Fruit fly (Drosophila melanogaster) whole organism, embryonic: ENCODE data around the gene CG1233.

Source experiments
- B-H1 ChIP-seq: fragments of 200-800 bp; sonication (Bioruptor generic); IDR thresholded peaks from 3 replicates; pipeline ENCODE4 v1.3.6; 2022; ENCODE audit warnings: missing biosample characterization, missing genetic modification characterization
- BEAF-32 ChIP-seq: fragments of 200-800 bp; sonication (Bioruptor generic); optimal IDR thresholded peaks from 3 replicates; lab custom pipeline; 2017; ENCODE audit warnings: missing biosample characterization, missing genetic modification characterization, mild to moderate bottlenecking, moderate library complexity, missing genetic modification reagents
- CG10209 ChIP-seq: fragments of 200-800 bp; sonication (Bioruptor generic); optimal IDR thresholded peaks from 3 replicates; lab custom pipeline; 2017; ENCODE audit warnings: missing biosample characterization, mild to moderate bottlenecking, missing genetic modification characterization, missing genetic modification reagents
- CG10959 ChIP-seq: fragments of 200-800 bp; sonication (Bioruptor generic); IDR thresholded peaks from 2 replicates; pipeline ENCODE4 v1.3.6; 2022; ENCODE audit warnings: missing biosample characterization, missing genetic modification characterization
- CG11504 ChIP-seq: fragments of 200-800 bp; sonication (Bioruptor generic); optimal IDR thresholded peaks from 3 replicates; lab custom pipeline; 2019; ENCODE audit warnings: missing biosample characterization, mild to moderate bottlenecking, missing genetic modification characterization, moderate library complexity
- CG14710 ChIP-seq: fragments of 200-800 bp; sonication (Bioruptor generic); optimal IDR thresholded peaks from 3 replicates; lab custom pipeline; 2019; ENCODE audit warnings: missing biosample characterization, mild to moderate bottlenecking, missing genetic modification characterization, moderate library complexity
- CG15269 ChIP-seq: fragments of 200-800 bp; sonication (Bioruptor generic); optimal IDR thresholded peaks from 2 replicates; lab custom pipeline; 2018; ENCODE audit warnings: missing biosample characterization, mild to moderate bottlenecking, missing genetic modification characterization, moderate library complexity
- CG17829 ChIP-seq: fragments of 200-800 bp; optimal IDR thresholded peaks from 2 replicates; lab custom pipeline; 2019; ENCODE audit warnings: missing biosample characterization, mild to moderate bottlenecking, missing genetic modification characterization, moderate library complexity
- CG3995 ChIP-seq: fragments of 200-800 bp; sonication (Bioruptor generic); optimal IDR thresholded peaks from 3 replicates; lab custom pipeline; 2016; ENCODE audit warnings: missing biosample characterization, missing genetic modification characterization
- CG4617 ChIP-seq: fragments of 200-800 bp; sonication (Bioruptor generic); optimal IDR thresholded peaks from 3 replicates; lab custom pipeline; 2016; ENCODE audit warnings: missing biosample characterization, missing genetic modification characterization, borderline replicate concordance
- CG6813 ChIP-seq: fragments of 200-800 bp; sonication (Bioruptor generic); optimal IDR thresholded peaks from 2 replicates; lab custom pipeline; 2017; ENCODE audit warnings: missing biosample characterization, missing genetic modification characterization, mild to moderate bottlenecking, moderate library complexity, missing genetic modification reagents
- CG7357 ChIP-seq: fragments of 200-800 bp; sonication (Bioruptor generic); IDR thresholded peaks from 3 replicates; pipeline ENCODE4 v1.3.6; 2022; ENCODE audit warnings: missing biosample characterization, missing genetic modification characterization
- CrebB ChIP-seq: fragments of 200-800 bp; sonication (Bioruptor generic); optimal IDR thresholded peaks from 3 replicates; lab custom pipeline; 2018; ENCODE audit warnings: missing biosample characterization, mild to moderate bottlenecking, missing genetic modification characterization
- Dek ChIP-seq: fragments of 200-800 bp; sonication (Bioruptor generic); optimal IDR thresholded peaks from 3 replicates; lab custom pipeline; 2019; ENCODE audit warnings: missing biosample characterization, mild to moderate bottlenecking, missing genetic modification characterization, moderate library complexity
- Dip2 ChIP-seq: fragments of 200-800 bp; sonication (Bioruptor generic); IDR thresholded peaks from 2 replicates; pipeline ENCODE4 v1.3.6; 2022; ENCODE audit warnings: missing biosample characterization, missing genetic modification characterization
- Dll ChIP-seq: fragments of 200-800 bp; sonication (Bioruptor generic); IDR thresholded peaks from 4 replicates; pipeline ENCODE4 v1.3.6; 2022; ENCODE audit warnings: missing biosample characterization, missing genetic modification characterization; ENCODE audit not compliant: partially characterized antibody
- HLHmδ ChIP-seq: fragments of 200-800 bp; sonication (Bioruptor generic); optimal IDR thresholded peaks from 2 replicates; lab custom pipeline; 2018; ENCODE audit warnings: missing biosample characterization, mild to moderate bottlenecking, missing genetic modification characterization, moderate library complexity
- HmgZ ChIP-seq: fragments of 200-800 bp; sonication (Bioruptor generic); optimal IDR thresholded peaks from 2 replicates; lab custom pipeline; 2018; ENCODE audit warnings: missing biosample characterization, mild to moderate bottlenecking, missing genetic modification characterization
- Kr ChIP-seq: fragments of 200-800 bp; sonication (Bioruptor generic); optimal IDR thresholded peaks from 2 replicates; lab custom pipeline; 2017; ENCODE audit warnings: missing biosample characterization, mild to moderate bottlenecking, missing genetic modification characterization
- Lhr ChIP-seq: fragments of 200-800 bp; sonication (Bioruptor generic); optimal IDR thresholded peaks from 3 replicates; lab custom pipeline; 2017; ENCODE audit warnings: mild to moderate bottlenecking, missing biosample characterization, missing genetic modification reagents, missing genetic modification characterization
- Max ChIP-seq: fragments of 200-800 bp; sonication (Bioruptor generic); optimal IDR thresholded peaks from 2 replicates; lab custom pipeline; 2016; ENCODE audit warnings: missing biosample characterization, mild to moderate bottlenecking, missing genetic modification characterization
- Meics ChIP-seq: fragments of 200-800 bp; sonication (Bioruptor generic); optimal IDR thresholded peaks from 2 replicates; lab custom pipeline; 2017; ENCODE audit warnings: missing biosample characterization, mild to moderate bottlenecking, missing genetic modification characterization
- Nf-YB ChIP-seq: fragments of 200-800 bp; sonication (Bioruptor generic); optimal IDR thresholded peaks from 3 replicates; lab custom pipeline; 2019; ENCODE audit warnings: missing biosample characterization, mild to moderate bottlenecking, missing genetic modification characterization, moderate library complexity
- Opbp ChIP-seq: fragments of 200-800 bp; sonication (Bioruptor generic); IDR thresholded peaks from 3 replicates; pipeline ENCODE4 v1.3.6; 2022; ENCODE audit warnings: missing biosample characterization, missing genetic modification characterization; ENCODE audit not compliant: partially characterized antibody
- Rfx ChIP-seq: fragments of 200-800 bp; sonication (Bioruptor generic); IDR thresholded peaks from 2 replicates; pipeline ENCODE4 v1.3.6; 2022; ENCODE audit warnings: missing biosample characterization, missing genetic modification characterization
- Sin3A ChIP-seq: fragments of >200 bp; optimal IDR thresholded peaks from 2 replicates; lab custom pipeline; 2018
- Sry-β ChIP-seq: fragments of 200-800 bp; sonication (Bioruptor generic); optimal IDR thresholded peaks from 2 replicates; lab custom pipeline; 2018; ENCODE audit warnings: missing biosample characterization, mild to moderate bottlenecking, missing genetic modification characterization, moderate library complexity
- Vsx1 ChIP-seq: fragments of 200-800 bp; sonication (Bioruptor generic); optimal IDR thresholded peaks from 2 replicates; lab custom pipeline; 2017; ENCODE audit warnings: missing biosample characterization, mild to moderate bottlenecking, missing genetic modification characterization, missing genetic modification reagents
- abd-A ChIP-seq: fragments of 200-800 bp; sonication (Bioruptor generic); optimal IDR thresholded peaks from 3 replicates; lab custom pipeline; 2019; ENCODE audit warnings: missing biosample characterization, mild to moderate bottlenecking, missing genetic modification characterization, moderate library complexity
- btn ChIP-seq: fragments of 200-800 bp; sonication (Bioruptor generic); optimal IDR thresholded peaks from 2 replicates; lab custom pipeline; 2016; ENCODE audit warnings: missing biosample characterization, missing genetic modification characterization
- dysf ChIP-seq: fragments of 200-800 bp; sonication (Bioruptor generic); IDR thresholded peaks from 3 replicates; pipeline ENCODE4 v1.3.6; 2022; ENCODE audit warnings: missing biosample characterization, missing genetic modification characterization
- ems ChIP-seq: fragments of 200-800 bp; sonication (Bioruptor generic); optimal IDR thresholded peaks from 3 replicates; lab custom pipeline; 2016; ENCODE audit warnings: missing biosample characterization, missing genetic modification characterization
- fd3F ChIP-seq: fragments of 200-800 bp; sonication (Bioruptor generic); optimal IDR thresholded peaks from 2 replicates; lab custom pipeline; 2018; ENCODE audit warnings: missing biosample characterization, mild to moderate bottlenecking, missing genetic modification characterization, moderate library complexity
- fru ChIP-seq: fragments of >200 bp; optimal IDR thresholded peaks from 2 replicates; lab custom pipeline; 2017
- hkb ChIP-seq, 2 experiments: fragments of 200-800 bp in 1 of 2; fragments of >200 bp in 1 of 2; sonication (Bioruptor generic) in 1 of 2; IDR thresholded peaks in 1 of 2; optimal IDR thresholded peaks in 1 of 2; 2 replicates each; pipeline versions ENCODE4 v1.3.6 to Lab custom; 2017 to 2022; ENCODE audit warnings: missing biosample characterization in 1 of 2, missing genetic modification characterization in 1 of 2
- jing ChIP-seq: fragments of 200-800 bp; sonication (Bioruptor generic); optimal IDR thresholded peaks from 2 replicates; lab custom pipeline; 2018; ENCODE audit warnings: missing biosample characterization, mild to moderate bottlenecking, missing genetic modification characterization
- lab ChIP-seq: fragments of 200-800 bp; sonication (Bioruptor generic); optimal IDR thresholded peaks from 3 replicates; lab custom pipeline; 2017; ENCODE audit warnings: missing biosample characterization, missing genetic modification characterization, mild to moderate bottlenecking, moderate library complexity, missing genetic modification reagents
- mam ChIP-seq: fragments of 200-800 bp; sonication (Bioruptor generic); optimal IDR thresholded peaks from 3 replicates; lab custom pipeline; 2016; ENCODE audit warnings: missing biosample characterization, missing genetic modification characterization
- mld ChIP-seq: fragments of 200-800 bp; sonication (Bioruptor generic); IDR thresholded peaks from 3 replicates; pipeline ENCODE4 v1.3.6; 2022; ENCODE audit warnings: missing biosample characterization, missing genetic modification characterization; ENCODE audit not compliant: partially characterized antibody
- nerfin-2 ChIP-seq: fragments of 200-800 bp; sonication (Bioruptor generic); IDR thresholded peaks from 2 replicates; pipeline ENCODE4 v1.3.6; 2022; ENCODE audit warnings: missing biosample characterization, missing genetic modification characterization; ENCODE audit not compliant: partially characterized antibody
- pb ChIP-seq: fragments of 200-800 bp; sonication (Bioruptor generic); optimal IDR thresholded peaks from 3 replicates; lab custom pipeline; 2016; ENCODE audit warnings: missing biosample characterization, missing genetic modification characterization
- prd ChIP-seq, 3 experiments: fragments of >200 bp in 2 of 3; fragments of 200-800 bp in 1 of 3; sonication (Bioruptor generic) in 1 of 3; optimal IDR thresholded peaks in 2 of 3; IDR thresholded peaks in 1 of 3; 2 replicates in 2 of 3; 3 replicates in 1 of 3; pipeline versions ENCODE4 v1.3.6 to Lab custom; 2017 to 2022; ENCODE audit warnings: missing biosample characterization in 1 of 3, missing genetic modification characterization in 1 of 3
- sens ChIP-seq: fragments of 200-800 bp; sonication (Bioruptor generic); peaks from one replicate; lab custom pipeline; 2016; ENCODE audit warnings: missing biosample characterization, missing genetic modification characterization
- stwl ChIP-seq: fragments of 200-800 bp; sonication (Bioruptor generic); optimal IDR thresholded peaks from 3 replicates; lab custom pipeline; 2018; ENCODE audit warnings: missing biosample characterization, mild to moderate bottlenecking, missing genetic modification characterization, moderate library complexity
- tgo ChIP-seq: fragments of 200-800 bp; sonication (Bioruptor generic); IDR thresholded peaks from 3 replicates; pipeline ENCODE4 v1.3.6; 2022; ENCODE audit warnings: missing biosample characterization, missing genetic modification characterization
- trem ChIP-seq: fragments of 200-800 bp; optimal IDR thresholded peaks from 3 replicates; lab custom pipeline; 2019; ENCODE audit warnings: missing biosample characterization, mild to moderate bottlenecking, missing genetic modification characterization, moderate library complexity
- wek ChIP-seq: fragments of 200-800 bp; sonication (Bioruptor generic); optimal IDR thresholded peaks from 3 replicates; lab custom pipeline; 2018; ENCODE audit warnings: missing biosample characterization, mild to moderate bottlenecking, missing genetic modification characterization, moderate library complexity

CG1233 gene

DNA sequence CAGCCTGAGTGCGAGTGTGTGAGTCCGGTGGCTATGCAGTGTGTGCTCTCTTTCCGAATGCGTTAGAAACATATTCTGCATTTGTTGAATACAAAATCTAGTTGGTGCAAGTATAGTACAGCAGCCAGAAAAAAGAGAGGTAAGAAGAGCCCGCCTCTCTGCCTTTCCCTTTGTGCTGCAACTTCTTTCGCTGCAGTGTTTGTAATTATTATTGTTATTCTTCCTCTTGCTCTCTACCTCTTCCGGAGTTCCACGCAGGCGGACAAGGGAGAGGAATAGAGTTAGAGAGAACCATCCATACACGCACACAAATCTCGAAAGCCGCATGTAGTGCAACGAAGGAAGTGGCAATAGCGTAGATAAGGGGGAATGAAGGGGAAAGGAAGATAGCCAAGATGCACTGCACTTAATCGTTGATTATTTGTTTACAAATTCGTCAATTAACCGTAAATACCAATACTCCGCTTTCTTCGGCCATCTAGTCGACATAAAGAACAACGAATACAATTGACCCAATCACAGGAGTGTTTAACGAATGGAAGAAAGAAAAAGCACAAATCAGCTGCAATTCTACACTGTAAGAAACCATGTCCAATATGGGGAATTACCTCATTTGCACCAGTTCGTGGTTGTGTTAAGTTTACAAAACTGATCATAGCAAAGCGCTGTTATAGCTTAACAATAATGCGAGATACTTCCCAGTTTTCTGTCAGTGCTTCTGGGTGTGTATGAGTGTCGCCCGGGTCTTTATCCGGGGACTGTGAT is 13.4 kb upstream of the CG1233 start (continued):
- TF ChIP-seq pb (peak; percentile 71), Rfx (no peak), BEAF-32 (GFP tag; lab: Kevin White, UChicago) (no peak), CG3995 (no peak), Meics (GFP tag; lab: Kevin White, UChicago) (peak; percentile 13), B-H1 (peak; percentile 43; the same call in 1 of the 3 replicates), Sin3A (lab: Kevin White, UChicago) (no peak), fru (no peak), Vsx1 (GFP tag; lab: Kevin White, UChicago) (no peak), CG6813 (GFP tag; lab: Kevin White, UChicago) (peak; percentile 63), Kr (GFP tag; lab: Kevin White, UChicago) (no peak), Opbp (no peak), HLHmδ (no peak), wek (GFP tag; lab: Kevin White, UChicago) (peak; percentile 65), Sry-β (peak; percentile 27), Dip2 (no peak), mld (GFP tag; lab: Robert Waterston, UW) (no peak), CG11504 (peak; percentile 75), lab (GFP tag; lab: Kevin White, UChicago) (peak; percentile 66), Dek (tag; lab: Kevin White, UChicago) (no peak), trem (tag; lab: Kevin White, UChicago) (peak; percentile 61), Nf-YB (GFP tag; lab: Kevin White, UChicago) (peak; percentile 68), ems (GFP tag; lab: Kevin White, UChicago) (peak; percentile 67), CG10959 (GFP tag; lab: Robert Waterston, UW) (peak; percentile 67), prd (optimal IDR thresholded peaks at IDR 0.05; lab: Kevin White, UChicago) (no peak), prd (GFP tag; IDR thresholded peaks at IDR 0.05; lab: Robert Waterston, UW) (peak; percentile 82), CG7357 (GFP tag; lab: Robert Waterston, UW) (no peak), hkb (optimal IDR thresholded peaks at IDR 0.05; lab: Kevin White, UChicago) (no peak), hkb (GFP tag; IDR thresholded peaks at IDR 0.05; lab: Robert Waterston, UW) (peak; percentile 61), Dll (no peak), CG10209 (peak; percentile 65), dysf (GFP tag; lab: Robert Waterston, UW) (peak; percentile 42; the same call in 1 of the 3 replicates), CrebB (tag; lab: Kevin White, UChicago) (no peak), CG15269 (tag; lab: Kevin White, UChicago) (peak; percentile 26), abd-A (tag; lab: Kevin White, UChicago) (no peak), Max (peak; percentile 43), CG4617 (GFP tag; lab: Kevin White, UChicago) (no peak), CG14710 (tag; lab: Kevin White, UChicago) (peak; percentile 82), tgo (GFP tag; lab: Robert Waterston, UW) (peak; percentile 66), jing (peak; percentile 64), mam (peak; percentile 61), sens (GFP tag; lab: Kevin White, UChicago) (peak; percentile 98), btn (GFP tag; lab: Kevin White, UChicago) (peak; percentile 66), nerfin-2 (no peak), Lhr (peak; percentile 56), CG17829 (tag; lab: Kevin White, UChicago) (peak; percentile 81), stwl (tag; lab: Kevin White, UChicago) (no peak), fd3F (GFP tag; lab: Kevin White, UChicago) (no peak), HmgZ (tag; lab: Kevin White, UChicago) (no peak)
